Worm (Caenorhabditis elegans) whole organism, L3 larva: ENCODE data around the gene F31E8.4.

Experiments used
- ama-1 ChIP-seq: fragments of 150-350 bp; optimal IDR thresholded peaks from 2 replicates; lab custom pipeline; 2018
- ceh-82 ChIP-seq: fragments of 150-350 bp; optimal IDR thresholded peaks from 2 replicates; lab custom pipeline; 2014; ENCODE audit warnings: missing biosample characterization, missing genetic modification characterization
- fos-1 ChIP-seq: fragments of 150-350 bp; optimal IDR thresholded peaks from 2 replicates; lab custom pipeline; 2014; ENCODE audit warnings: missing biosample characterization, missing genetic modification characterization
- mdl-1 ChIP-seq: fragments of 150-350 bp; optimal IDR thresholded peaks from 2 replicates; lab custom pipeline; 2014; ENCODE audit warnings: missing biosample characterization, missing genetic modification characterization
- nhr-77 ChIP-seq: fragments of 150-350 bp; optimal IDR thresholded peaks from 2 replicates; lab custom pipeline; 2014; ENCODE audit warnings: missing biosample characterization, missing genetic modification characterization
- unc-39 ChIP-seq: sonication (generic microtip); optimal IDR thresholded peaks from 4 replicates; lab custom pipeline; 2017; ENCODE audit warnings: missing biosample characterization, missing genetic modification characterization
- unc-62 ChIP-seq: fragments of 150-350 bp; sonication (generic microtip); optimal IDR thresholded peaks from 4 replicates; lab custom pipeline; 2014; ENCODE audit warnings: missing biosample characterization, missing genetic modification reagents, missing genetic modification characterization
- ztf-11 ChIP-seq: fragments of 150-350 bp; optimal IDR thresholded peaks from 2 replicates; lab custom pipeline; 2014; ENCODE audit warnings: missing biosample characterization, missing genetic modification characterization
- ztf-4 ChIP-seq: fragments of 150-350 bp; optimal IDR thresholded peaks from 2 replicates; lab custom pipeline; 2014; ENCODE audit warnings: missing biosample characterization, missing genetic modification characterization

ce11 chrII:6832695-6833389 lies 32.9 kb upstream of the F31E8.4 start:
- TF ChIP-seq fos-1 (tag; lab: Kevin White, UChicago) (no peak), mdl-1 (tag; lab: Kevin White, UChicago) (no peak), unc-39 (tag; lab: Kevin White, UChicago) (no peak), ama-1 (lab: Kevin White, UChicago) (no peak), ceh-82 (no peak), unc-62 (GFP tag; lab: Kevin White, UChicago) (no peak), ztf-11 (tag; lab: Kevin White, UChicago) (no peak), ztf-4 (tag; lab: Kevin White, UChicago) (no peak), nhr-77 (tag; lab: Kevin White, UChicago) (no peak)
